Worm (Caenorhabditis elegans): ENCODE data around the gene sups-1.

The sups-1 gene

ce11 chrX:5976206-5976960, 27.6 kb upstream of the sups-1 start:
- TF ChIP-seq mab-5 (tag; optimal IDR thresholded peaks at IDR 0.05) = peak; percentile 49
- TF ChIP-seq lsy-2 (tag; optimal IDR thresholded peaks at IDR 0.05) = peak; percentile 35 to 60
- TF ChIP-seq ztf-11 (tag; optimal IDR thresholded peaks at IDR 0.05) = no peak
- no peak for TF ChIP-seq ceh-16 (tag; optimal IDR thresholded peaks at IDR 0.05)
- TF ChIP-seq snpc-4 (tag; optimal IDR thresholded peaks at IDR 0.05) = no peak
- peak; percentile 27 for TF ChIP-seq unc-55 (GFP tag; optimal IDR thresholded peaks at IDR 0.05)
- no peak for TF ChIP-seq ztf-1 (GFP tag; conservative IDR thresholded peaks at IDR 0.05)
- TF ChIP-seq skn-1 (tag; optimal IDR thresholded peaks at IDR 0.05) = no peak
- no peak for TF ChIP-seq fos-1 (tag; optimal IDR thresholded peaks at IDR 0.05)
- no peak for TF ChIP-seq mdl-1 (tag; optimal IDR thresholded peaks at IDR 0.05)
- TF ChIP-seq lin-39 (tag; optimal IDR thresholded peaks at IDR 0.05) = no peak
- no peak for TF ChIP-seq alr-1 (tag; optimal IDR thresholded peaks at IDR 0.05)
- peak; percentile 39 for TF ChIP-seq nhr-25 (tag; optimal IDR thresholded peaks at IDR 0.05)
- TF ChIP-seq nhr-6 (tag; optimal IDR thresholded peaks at IDR 0.05) = no peak
- peak; percentile 4 for TF ChIP-seq ztf-4 (tag; optimal IDR thresholded peaks at IDR 0.05)
- no peak for TF ChIP-seq peb-1 (tag; optimal IDR thresholded peaks at IDR 0.05)
- no peak for TF ChIP-seq unc-62 (GFP tag; optimal IDR thresholded peaks at IDR 0.05)
- no peak for TF ChIP-seq ceh-82 (tag; optimal IDR thresholded peaks at IDR 0.05)
- no peak for TF ChIP-seq aly-2 (tag; optimal IDR thresholded peaks at IDR 0.05)
- TF ChIP-seq nhr-237 (tag; optimal IDR thresholded peaks at IDR 0.05) = no peak
- TF ChIP-seq egl-27 (tag; optimal IDR thresholded peaks at IDR 0.05) = peak; percentile 39
- no peak for TF ChIP-seq sem-4 (tag; optimal IDR thresholded peaks at IDR 0.05)
- no peak for TF ChIP-seq Y55F3AM.14 (GFP tag; optimal IDR thresholded peaks at IDR 0.05)
- peak; percentile 39 for TF ChIP-seq C34F6.9 (tag; optimal IDR thresholded peaks at IDR 0.05)
- TF ChIP-seq unc-39 (tag; optimal IDR thresholded peaks at IDR 0.05) = no peak
- TF ChIP-seq nhr-129 (tag; optimal IDR thresholded peaks at IDR 0.05) = peak; percentile 54
- TF ChIP-seq F13H6.1 (tag; optimal IDR thresholded peaks at IDR 0.05) = peak; percentile 54
- no peak for TF ChIP-seq nhr-10 (tag; optimal IDR thresholded peaks at IDR 0.05)
- TF ChIP-seq gmeb-1 (tag; optimal IDR thresholded peaks at IDR 0.05) = no peak
- TF ChIP-seq sma-3 (GFP tag; optimal IDR thresholded peaks at IDR 0.05) = no peak
- TF ChIP-seq ZK546.5 (tag; optimal IDR thresholded peaks at IDR 0.05) = no peak
- TF ChIP-seq lin-13 (GFP tag; optimal IDR thresholded peaks at IDR 0.05) = no peak
- TF ChIP-seq nhr-23 (tag; optimal IDR thresholded peaks at IDR 0.05) = no peak
- no peak for TF ChIP-seq blmp-1 (tag; optimal IDR thresholded peaks at IDR 0.05; ENCODE audit: insufficient read depth)
- no peak for TF ChIP-seq nhr-12 (tag; optimal IDR thresholded peaks at IDR 0.05)
- no peak for TF ChIP-seq dmd-4 (tag; optimal IDR thresholded peaks at IDR 0.05)
- TF ChIP-seq elt-1 (tag; optimal IDR thresholded peaks at IDR 0.05) = no peak
- TF ChIP-seq sma-9 (GFP tag; optimal IDR thresholded peaks at IDR 0.05) = no peak
- TF ChIP-seq sma-9 (tag; optimal IDR thresholded peaks at IDR 0.05) = no peak
- TF ChIP-seq zag-1 (tag; optimal IDR thresholded peaks at IDR 0.05) = peak; percentile 58
- TF ChIP-seq nhr-77 (tag; optimal IDR thresholded peaks at IDR 0.05) = no peak
- TF ChIP-seq nhr-21 (tag; optimal IDR thresholded peaks at IDR 0.05) = no peak
- TF ChIP-seq R02D3.7 (tag; optimal IDR thresholded peaks at IDR 0.05) = no peak
- TF ChIP-seq mbf-1 (tag; optimal IDR thresholded peaks at IDR 0.05) = no peak
- no peak for TF ChIP-seq ama-1 (optimal IDR thresholded peaks at IDR 0.05)

DNA sequence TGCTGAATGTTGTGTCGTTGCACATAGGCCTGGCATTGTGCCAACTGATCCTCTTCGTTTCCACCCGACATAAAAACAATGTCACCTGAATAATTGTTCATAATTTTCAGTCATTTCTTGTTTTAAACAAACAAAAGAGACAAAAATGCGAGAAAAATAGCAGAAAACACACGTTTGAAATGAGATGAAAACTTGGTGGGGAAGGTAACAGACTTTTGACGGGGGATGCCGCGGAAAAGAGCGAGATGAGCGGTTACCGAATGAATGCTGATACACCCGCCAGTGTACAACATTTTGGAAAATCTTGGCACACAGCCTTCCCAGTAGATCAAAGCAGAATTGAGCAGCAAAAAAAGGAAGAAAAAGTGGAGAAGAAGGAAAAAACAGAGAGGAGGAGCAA, 26.2 kb upstream of the sups-1 start, which contains the start of gene kin-2:
Gene kin-2, minus strand, starts transcription at position 101 of the 400 bp plus-strand sequence.
- TF ChIP-seq nhr-6 (tag; optimal IDR thresholded peaks at IDR 0.05) = no peak
- TF ChIP-seq unc-39 (tag; optimal IDR thresholded peaks at IDR 0.05) = no peak
- no peak for TF ChIP-seq sma-9 (GFP tag; optimal IDR thresholded peaks at IDR 0.05)
- TF ChIP-seq sma-9 (tag; optimal IDR thresholded peaks at IDR 0.05) = no peak
- TF ChIP-seq R02D3.7 (tag; optimal IDR thresholded peaks at IDR 0.05) = no peak
- TF ChIP-seq nhr-21 (tag; optimal IDR thresholded peaks at IDR 0.05) = no peak
- TF ChIP-seq Y55F3AM.14 (GFP tag; optimal IDR thresholded peaks at IDR 0.05) = no peak
- TF ChIP-seq ZK546.5 (tag; optimal IDR thresholded peaks at IDR 0.05) = no peak
- TF ChIP-seq nhr-10 (tag; optimal IDR thresholded peaks at IDR 0.05) = no peak

All from whole organism, L2 larva.